Worm (Caenorhabditis elegans) whole organism, L3 larva: ENCODE results near the gene F13B9.2.

Experiments used
- ceh-16 ChIP-seq: sonication (generic microtip); optimal IDR thresholded peaks from 2 replicates; lab custom pipeline; 2017; ENCODE audit warnings: missing biosample characterization, missing genetic modification characterization
- ceh-28 ChIP-seq: fragments of 150-350 bp; optimal IDR thresholded peaks from 2 replicates; lab custom pipeline; 2014; ENCODE audit warnings: missing biosample characterization, missing genetic modification reagents, missing genetic modification characterization
- ceh-82 ChIP-seq: fragments of 150-350 bp; optimal IDR thresholded peaks from 2 replicates; lab custom pipeline; 2014; ENCODE audit warnings: missing biosample characterization, missing genetic modification characterization
- egl-27 ChIP-seq: sonication (generic microtip); optimal IDR thresholded peaks from 4 replicates; lab custom pipeline; 2017; ENCODE audit warnings: missing biosample characterization, missing genetic modification reagents, missing genetic modification characterization
- fos-1 ChIP-seq: fragments of 150-350 bp; optimal IDR thresholded peaks from 2 replicates; lab custom pipeline; 2014; ENCODE audit warnings: missing biosample characterization, missing genetic modification characterization
- nfya-1 ChIP-seq: sonication (generic microtip); optimal IDR thresholded peaks from 2 replicates; lab custom pipeline; 2017; ENCODE audit warnings: missing genetic modification characterization, mild to moderate bottlenecking, missing compliant biosample characterization, antibody characterized with exemption, moderate library complexity; ENCODE audit not compliant: insufficient read depth
- nhr-25 ChIP-seq: sonication (generic microtip); optimal IDR thresholded peaks from 2 replicates; lab custom pipeline; 2017; ENCODE audit warnings: missing biosample characterization, missing genetic modification characterization
- snpc-4 ChIP-seq: fragments of 150-350 bp; optimal IDR thresholded peaks from 2 replicates; lab custom pipeline; 2014; ENCODE audit warnings: missing biosample characterization, missing genetic modification characterization
- unc-39 ChIP-seq: sonication (generic microtip); optimal IDR thresholded peaks from 4 replicates; lab custom pipeline; 2017; ENCODE audit warnings: missing biosample characterization, missing genetic modification characterization
- unc-62 ChIP-seq: fragments of 150-350 bp; sonication (generic microtip); optimal IDR thresholded peaks from 4 replicates; lab custom pipeline; 2014; ENCODE audit warnings: missing biosample characterization, missing genetic modification reagents, missing genetic modification characterization

ce11 chrX:8268083-8268482, 17.4 kb upstream of the F13B9.2 start:
- no peak for TF ChIP-seq unc-39 (tag; lab: Kevin White, UChicago)
- no peak for TF ChIP-seq nfya-1
- TF ChIP-seq snpc-4 (tag; lab: Kevin White, UChicago): no peak
- no peak for TF ChIP-seq ceh-16 (tag; lab: Kevin White, UChicago)
- TF ChIP-seq egl-27 (tag; lab: Kevin White, UChicago): no peak
- no peak for TF ChIP-seq ceh-82 (tag; lab: Kevin White, UChicago)
- TF ChIP-seq fos-1 (tag; lab: Kevin White, UChicago): no peak
- no peak for TF ChIP-seq nhr-25 (tag; lab: Kevin White, UChicago)
- TF ChIP-seq ceh-28 (tag; lab: Kevin White, UChicago): no peak
- no peak for TF ChIP-seq unc-62 (GFP tag; lab: Kevin White, UChicago)
